Worm (Caenorhabditis elegans): ENCODE measurements around the gene Y38C1AA.7.

DNA sequence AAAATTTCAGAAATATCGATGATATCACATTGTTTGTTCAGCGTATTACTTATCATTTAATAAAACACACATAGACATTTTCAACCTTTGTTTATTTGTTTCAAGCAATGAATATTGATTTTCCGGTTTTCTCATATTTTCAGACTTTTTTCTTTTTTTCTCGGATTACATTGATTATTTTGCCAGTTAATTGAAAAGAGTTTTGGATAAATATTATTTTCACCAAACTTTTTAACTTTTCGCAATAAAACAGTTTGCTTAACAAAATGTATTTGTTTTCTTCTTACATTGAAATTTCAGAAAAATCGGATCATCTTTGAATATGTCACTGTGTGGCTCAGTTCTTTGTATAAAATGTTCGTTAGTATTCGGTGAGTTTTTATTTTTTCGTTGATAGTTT is 3.8 kb downstream of the Y38C1AA.7 start, which contains the start of gene Y38C1AA.6:
- no peak for TF ChIP-seq ztf-23 (GFP tag; IDR thresholded peaks at IDR 0.05)
- no peak for TF ChIP-seq tab-1 (GFP tag; IDR thresholded peaks at IDR 0.05)
- no peak for TF ChIP-seq ztf-29 (GFP tag; IDR thresholded peaks at IDR 0.05)

Measured in whole organism, midembryonic.